Worm (Caenorhabditis elegans) whole organism, L2 larva: ENCODE data around the gene C02D5.2.

Experiments
- gmeb-1 ChIP-seq: fragments of 150-350 bp; optimal IDR thresholded peaks from 2 replicates; lab custom pipeline; 2014; ENCODE audit warnings: missing biosample characterization, missing genetic modification characterization
- lsy-2 ChIP-seq, 2 experiments: fragments of 150-350 bp in 1 of 2; sonication (generic microtip) in 1 of 2; optimal IDR thresholded peaks; 2 replicates each; lab custom pipeline; 2014 to 2017; ENCODE audit warnings: missing biosample characterization in 2 of 2, missing genetic modification characterization in 2 of 2
- skn-1 ChIP-seq: sonication (generic microtip); optimal IDR thresholded peaks from 2 replicates; lab custom pipeline; 2017; ENCODE audit warnings: missing biosample characterization, missing genetic modification characterization

ce11 chrIII:8545515-8545914 is 11.6 kb upstream of the C02D5.2 start, which contains the start of gene ZC21.6:
- TF ChIP-seq gmeb-1 (tag; lab: Kevin White, UChicago) (no peak), skn-1 (tag; lab: Kevin White, UChicago) (no peak), lsy-2 (tag; optimal IDR thresholded peaks at IDR 0.05; lab: Kevin White, UChicago) (no peak)
